Worm (Caenorhabditis elegans): ENCODE data around the gene F38B6.6.

Gene F38B6.6

DNA sequence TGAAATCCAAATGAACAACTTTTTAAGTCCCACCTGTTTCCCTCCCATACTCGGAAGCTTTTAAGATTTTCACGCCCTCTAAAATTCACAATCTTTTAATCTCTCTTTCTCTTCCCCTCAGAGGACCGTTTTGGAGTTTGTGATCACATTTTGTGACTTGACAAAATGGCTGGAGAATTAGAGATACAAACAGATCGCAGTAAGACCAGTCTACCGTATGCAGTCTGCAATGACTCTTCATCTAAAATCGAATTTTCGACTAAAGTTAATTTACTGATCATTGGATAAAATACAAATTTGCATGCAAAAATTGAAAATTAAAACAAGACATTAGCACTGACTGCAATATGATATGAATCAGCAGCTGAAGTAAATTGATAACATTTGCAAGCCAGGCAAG, 48.4 kb downstream of the F38B6.6 start:
- no peak for TF ChIP-seq nhr-76 (tag; optimal IDR thresholded peaks at IDR 0.05)
- TF ChIP-seq hlh-4 (tag; optimal IDR thresholded peaks at IDR 0.05) = no peak
- TF ChIP-seq nhr-85 (tag) = peak; percentile 66
- no peak for TF ChIP-seq snpc-4 (tag; optimal IDR thresholded peaks at IDR 0.05)
- no peak for TF ChIP-seq fkh-10 (GFP tag; optimal IDR thresholded peaks at IDR 0.05)
- TF ChIP-seq nhr-84 (tag; optimal IDR thresholded peaks at IDR 0.05) = no peak
- peak; percentile 25 for TF ChIP-seq snu-23 (GFP tag; optimal IDR thresholded peaks at IDR 0.05)
- no peak for TF ChIP-seq ama-1 (optimal IDR thresholded peaks at IDR 0.05)
- peak; percentile 29 for TF ChIP-seq swsn-7 (tag; optimal IDR thresholded peaks at IDR 0.05)
- no peak for TF ChIP-seq unc-30 (tag; optimal IDR thresholded peaks at IDR 0.05)
- TF ChIP-seq lsy-2 (tag; optimal IDR thresholded peaks at IDR 0.05) = peak in 1 of 2 experiments; percentile 66
- peak; percentile 45 for TF ChIP-seq nhr-20 (tag; optimal IDR thresholded peaks at IDR 0.05)
- TF ChIP-seq aha-1 (tag; optimal IDR thresholded peaks at IDR 0.05) = no peak
- TF ChIP-seq ceh-90 (tag; optimal IDR thresholded peaks at IDR 0.05) = no peak
- peak; percentile 66 for TF ChIP-seq lin-14 (GFP tag; optimal IDR thresholded peaks at IDR 0.05)
- no peak for TF ChIP-seq ets-5 (GFP tag; IDR thresholded peaks at IDR 0.05)
- no peak for TF ChIP-seq pqm-1 (tag; optimal IDR thresholded peaks at IDR 0.05)
- no peak for TF ChIP-seq unc-98 (GFP tag; IDR thresholded peaks at IDR 0.05)
- no peak for TF ChIP-seq fos-1 (tag; optimal IDR thresholded peaks at IDR 0.05)
- TF ChIP-seq grh-1 (GFP tag; IDR thresholded peaks at IDR 0.05) = 0 out of 2 replicates have a peak, but pooled peaks have one; percentile 22
- peak; percentile 57 for TF ChIP-seq nhr-71 (tag; optimal IDR thresholded peaks at IDR 0.05)
- no peak for TF ChIP-seq sox-4 (tag; optimal IDR thresholded peaks at IDR 0.05)
- TF ChIP-seq nhr-47 (tag; optimal IDR thresholded peaks at IDR 0.05) = peak; percentile 50
- no peak for TF ChIP-seq elt-2 (tag; optimal IDR thresholded peaks at IDR 0.05)
- peak; percentile 33 for TF ChIP-seq skn-1 (tag; optimal IDR thresholded peaks at IDR 0.05)
- peak; percentile 51 for TF ChIP-seq fkh-8 (tag; optimal IDR thresholded peaks at IDR 0.05)
- peak in 1 of 6 experiments; percentile 39 for TF ChIP-seq elt-3 (tag; optimal IDR thresholded peaks at IDR 0.05)
- no peak for TF ChIP-seq lin-15B (tag; optimal IDR thresholded peaks at IDR 0.05)
- TF ChIP-seq blmp-1 (tag; optimal IDR thresholded peaks at IDR 0.05) = peak; percentile 15
- no peak for TF ChIP-seq F16B12.6 (tag; optimal IDR thresholded peaks at IDR 0.05)
- peak; percentile 17; the same call in 1 of the 2 replicates for TF ChIP-seq ceh-88 (GFP tag; IDR thresholded peaks at IDR 0.05)
- no peak for TF ChIP-seq C34B4.2 (tag; optimal IDR thresholded peaks at IDR 0.05)

DNA sequence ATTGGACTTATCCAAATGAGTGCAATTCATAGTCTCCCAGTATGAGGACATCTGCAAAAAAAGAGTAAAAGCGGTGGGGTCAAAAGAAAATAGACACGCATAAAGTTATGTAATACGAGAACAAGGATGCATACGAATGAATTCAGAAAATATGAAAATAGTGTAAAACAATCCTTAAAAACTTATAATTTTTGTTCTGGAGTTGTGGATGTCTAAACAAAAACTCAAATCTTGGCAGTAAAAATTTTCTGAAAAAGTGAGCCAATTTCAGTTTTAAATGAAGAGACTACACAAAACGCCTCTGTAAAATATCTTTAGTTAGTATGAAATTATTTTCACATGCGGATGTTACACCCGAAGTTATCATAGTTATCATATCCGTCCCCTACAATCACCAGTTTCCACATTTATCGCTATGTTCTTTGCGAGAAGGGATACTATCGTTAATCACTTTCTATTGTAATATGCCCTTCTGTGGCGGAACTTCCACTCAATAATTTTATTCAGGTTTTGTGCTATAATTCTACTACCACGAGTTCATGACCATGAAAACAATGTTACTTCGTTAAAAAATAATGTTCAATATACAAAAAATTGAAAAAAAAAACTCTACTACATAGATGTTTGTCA, 49.2 kb downstream of the F38B6.6 start, which contains the start of gene nhr-120:
Gene nhr-120 (minus strand): TSS at position 51 of the 630 bp plus-strand sequence.
- TF ChIP-seq sup-37 (GFP tag; optimal IDR thresholded peaks at IDR 0.05) = no peak
- no peak for TF ChIP-seq aly-2 (tag; optimal IDR thresholded peaks at IDR 0.05)
- TF ChIP-seq elt-3 (tag; optimal IDR thresholded peaks at IDR 0.05) = peak in 1 of 6 experiments; percentile 57
- TF ChIP-seq efl-1 (optimal IDR thresholded peaks at IDR 0.05) = no peak
- TF ChIP-seq efl-1 (GFP tag; optimal IDR thresholded peaks at IDR 0.05 in 1 of 2) = peak in 1 of 2 experiments; percentile 46
- TF ChIP-seq blmp-1 (tag; optimal IDR thresholded peaks at IDR 0.05) = peak; percentile 70
- no peak for TF ChIP-seq nhr-77 (tag; optimal IDR thresholded peaks at IDR 0.05)

DNA sequence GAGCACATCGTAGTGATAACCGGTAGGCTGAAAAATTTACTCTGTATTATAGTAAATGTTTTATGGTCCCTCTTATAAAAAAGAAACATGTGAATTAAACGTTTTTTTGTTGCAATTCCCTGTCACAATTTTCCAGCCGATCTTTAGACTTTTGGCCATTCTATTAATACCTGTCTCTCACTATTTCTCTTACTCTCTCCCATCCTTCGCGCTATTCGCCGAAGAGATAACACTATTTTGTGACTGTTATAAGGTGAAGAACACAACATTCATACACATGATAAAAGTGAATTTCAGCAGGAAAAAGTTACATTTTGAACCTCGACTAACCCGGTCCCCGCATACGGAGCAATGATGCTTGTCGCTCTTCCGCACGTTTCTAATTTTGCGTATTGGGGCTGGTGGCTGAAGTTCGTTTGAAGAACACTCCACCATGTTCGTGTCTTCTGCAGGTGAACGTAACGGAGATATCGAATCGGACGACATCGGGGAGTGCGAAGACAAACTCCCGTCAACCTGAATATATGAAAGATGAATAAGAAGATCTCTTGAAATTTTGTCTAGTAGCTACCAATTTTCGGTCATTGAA, 50.8 kb downstream of the F38B6.6 start:
- TF ChIP-seq tlp-1 (tag; optimal IDR thresholded peaks at IDR 0.05) (no peak), ceh-90 (tag; optimal IDR thresholded peaks at IDR 0.05) (no peak), nhr-76 (tag; optimal IDR thresholded peaks at IDR 0.05) (no peak), snpc-4 (tag; optimal IDR thresholded peaks at IDR 0.05) (no peak), tbx-2 (tag; optimal IDR thresholded peaks at IDR 0.05) (peak; percentile 17), jun-1 (tag; optimal IDR thresholded peaks at IDR 0.05) (no peak), fkh-4 (tag; optimal IDR thresholded peaks at IDR 0.05; ENCODE audit: borderline replicate concordance) (no peak), zip-4 (GFP tag; optimal IDR thresholded peaks at IDR 0.05) (no peak), mdl-1 (tag; optimal IDR thresholded peaks at IDR 0.05) (no peak), nhr-47 (tag; optimal IDR thresholded peaks at IDR 0.05) (no peak), sox-4 (tag; optimal IDR thresholded peaks at IDR 0.05) (no peak), pqm-1 (tag; optimal IDR thresholded peaks at IDR 0.05) (no peak), sptf-1 (tag; optimal IDR thresholded peaks at IDR 0.05) (no peak), efl-3 (GFP tag; optimal IDR thresholded peaks at IDR 0.05) (no peak), skn-1 (tag; optimal IDR thresholded peaks at IDR 0.05) (no peak), grh-1 (GFP tag; IDR thresholded peaks at IDR 0.05) (no peak), aha-1 (tag; optimal IDR thresholded peaks at IDR 0.05) (no peak), lin-13 (GFP tag; optimal IDR thresholded peaks at IDR 0.05) (no peak), rnt-1 (tag; optimal IDR thresholded peaks at IDR 0.05) (no peak), zag-1 (tag; optimal IDR thresholded peaks at IDR 0.05) (no peak), mep-1 (tag; optimal IDR thresholded peaks at IDR 0.05) (no peak), xbp-1 (tag; optimal IDR thresholded peaks at IDR 0.05) (no peak), Y116A8C.19 (tag; optimal IDR thresholded peaks at IDR 0.05; ENCODE audit: borderline replicate concordance) (no peak)

Measured in whole organism, L1 larva.